Fruit fly (Drosophila melanogaster): ENCODE measurements around the gene for.

for gene

DNA sequence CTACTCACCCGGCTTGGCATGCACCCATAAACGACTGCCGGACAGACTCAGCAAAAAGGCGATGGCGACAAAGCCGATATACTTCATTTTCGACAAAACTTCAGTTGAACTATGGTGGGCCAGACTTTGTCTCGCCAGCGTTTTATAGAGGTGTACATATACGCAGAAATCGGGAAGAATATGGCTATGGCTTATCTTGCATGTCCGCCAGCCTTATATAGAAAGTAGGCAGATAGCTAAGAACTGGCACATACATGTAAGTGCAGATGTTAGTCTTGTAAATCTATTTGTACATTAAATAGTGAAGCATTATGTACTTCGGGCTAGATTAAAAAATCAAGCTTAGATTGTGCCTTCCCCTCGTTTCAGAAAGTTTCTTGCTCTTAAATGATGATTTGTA, 36.3 kb upstream of the for start, which contains the start of gene CG3513:
CG3513 (minus strand) TSS at position 101 of the 400 bp plus-strand sequence.
- TF ChIP-seq Jra (GFP tag; optimal IDR thresholded peaks at IDR 0.05) (no peak), Sp1 (GFP tag; optimal IDR thresholded peaks at IDR 0.05) (no peak), brk (GFP tag; optimal IDR thresholded peaks at IDR 0.05) (no peak), pan (optimal IDR thresholded peaks at IDR 0.05) (no peak), GATAd (GFP tag; optimal IDR thresholded peaks at IDR 0.05) (no peak), woc (GFP tag; optimal IDR thresholded peaks at IDR 0.05) (no peak), CG32264 (GFP tag; optimal IDR thresholded peaks at IDR 0.05) (no peak), CrebA (GFP tag; optimal IDR thresholded peaks at IDR 0.05; ENCODE audit: borderline replicate concordance) (no peak), Vsx2 (GFP tag; optimal IDR thresholded peaks at IDR 0.05; ENCODE audit: partially characterized antibody) (no peak), dmrt93B (GFP tag; optimal IDR thresholded peaks at IDR 0.05) (no peak), Mio (GFP tag; optimal IDR thresholded peaks at IDR 0.05) (no peak), foxo (GFP tag; optimal IDR thresholded peaks at IDR 0.05) (no peak), tai (GFP tag; optimal IDR thresholded peaks at IDR 0.05) (no peak), Hr78 (GFP tag; optimal IDR thresholded peaks at IDR 0.05) (no peak), N (GFP tag; optimal IDR thresholded peaks at IDR 0.05) (no peak), h (GFP tag; optimal IDR thresholded peaks at IDR 0.05) (no peak), Myc (optimal IDR thresholded peaks at IDR 0.05) (no peak), HLH106 (tag; optimal IDR thresholded peaks at IDR 0.05) (no peak), Hr83 (GFP tag; optimal IDR thresholded peaks at IDR 0.05; ENCODE audit: poor library complexity, severe bottlenecking) (no peak), Dif (GFP tag; optimal IDR thresholded peaks at IDR 0.05; ENCODE audit: partially characterized antibody) (no peak)

- TF ChIP-seq Rel (GFP tag; optimal IDR thresholded peaks at IDR 0.05) (no peak), Rel (tag; optimal IDR thresholded peaks at IDR 0.05) (peak; percentile 23), h (GFP tag; optimal IDR thresholded peaks at IDR 0.05) (no peak)
Measured at dm6 chr2L:3692466-3692865, 35.7 kb upstream of the for start, which contains the start of gene CG16704. Gene CG16704 (minus strand): TSS chr2L:3692587.

- TF ChIP-seq dl (GFP tag; optimal IDR thresholded peaks at IDR 0.05; ENCODE audit: insufficient read depth in 1 of 2, partially characterized antibody in 2 of 2) (no peak), HLH106 (tag; optimal IDR thresholded peaks at IDR 0.05) (no peak), tai (GFP tag; optimal IDR thresholded peaks at IDR 0.05) (no peak), foxo (GFP tag; optimal IDR thresholded peaks at IDR 0.05) (no peak), CG9705 (GFP tag; optimal IDR thresholded peaks at IDR 0.05) (no peak), sage (GFP tag; optimal IDR thresholded peaks at IDR 0.05) (no peak)
Measured at dm6 chr2L:3685139-3685851, 28.5 kb upstream of the for start.

- TF ChIP-seq Hr78 (GFP tag; optimal IDR thresholded peaks at IDR 0.05) (no peak), CG32264 (GFP tag; optimal IDR thresholded peaks at IDR 0.05) (no peak), CG9705 (GFP tag; optimal IDR thresholded peaks at IDR 0.05) (no peak), pan (optimal IDR thresholded peaks at IDR 0.05) (no peak), foxo (GFP tag; optimal IDR thresholded peaks at IDR 0.05) (no peak), dsf (GFP tag; optimal IDR thresholded peaks at IDR 0.05; ENCODE audit: borderline replicate concordance) (no peak), jim (GFP tag; optimal IDR thresholded peaks at IDR 0.05) (no peak), HLH106 (tag; optimal IDR thresholded peaks at IDR 0.05) (no peak), ey (GFP tag; optimal IDR thresholded peaks at IDR 0.05) (no peak), CrebA (GFP tag; optimal IDR thresholded peaks at IDR 0.05; ENCODE audit: borderline replicate concordance) (no peak), Abd-B (GFP tag; optimal IDR thresholded peaks at IDR 0.05) (no peak), dmrt93B (GFP tag; optimal IDR thresholded peaks at IDR 0.05) (no peak), Dfd (GFP tag; optimal IDR thresholded peaks at IDR 0.05) (no peak), woc (GFP tag; optimal IDR thresholded peaks at IDR 0.05) (no peak)
Measured at dm6 chr2L:3682489-3682888, 25.7 kb upstream of the for start.

dm6 chr2L:3681338-3681737, 24.6 kb upstream of the for start:
- TF ChIP-seq Jra (GFP tag; optimal IDR thresholded peaks at IDR 0.05), result no peak
- no peak for TF ChIP-seq Rel (GFP tag; optimal IDR thresholded peaks at IDR 0.05)
- no peak for TF ChIP-seq Rel (tag; optimal IDR thresholded peaks at IDR 0.05)
- no peak for TF ChIP-seq br (GFP tag; optimal IDR thresholded peaks at IDR 0.05)
- TF ChIP-seq GATAd (GFP tag; optimal IDR thresholded peaks at IDR 0.05), result no peak
- no peak for TF ChIP-seq Sp1 (GFP tag; optimal IDR thresholded peaks at IDR 0.05)
- no peak for TF ChIP-seq dsf (GFP tag; optimal IDR thresholded peaks at IDR 0.05; ENCODE audit: borderline replicate concordance)
- no peak for TF ChIP-seq tai (GFP tag; optimal IDR thresholded peaks at IDR 0.05)
- TF ChIP-seq usp (GFP tag; optimal IDR thresholded peaks at IDR 0.05), result no peak
- TF ChIP-seq h (GFP tag; optimal IDR thresholded peaks at IDR 0.05), result no peak
- TF ChIP-seq dl (GFP tag; optimal IDR thresholded peaks at IDR 0.05; ENCODE audit: insufficient read depth in 1 of 2, partially characterized antibody in 2 of 2), result no peak
- TF ChIP-seq lola (GFP tag; optimal IDR thresholded peaks at IDR 0.05), result no peak
- TF ChIP-seq pan (optimal IDR thresholded peaks at IDR 0.05), result no peak
- no peak for TF ChIP-seq HLH106 (tag; optimal IDR thresholded peaks at IDR 0.05)
- no peak for TF ChIP-seq Hr83 (GFP tag; optimal IDR thresholded peaks at IDR 0.05; ENCODE audit: poor library complexity, severe bottlenecking)
- no peak for TF ChIP-seq Dfd (GFP tag; optimal IDR thresholded peaks at IDR 0.05)
- TF ChIP-seq Hr78 (GFP tag; optimal IDR thresholded peaks at IDR 0.05), result no peak
- no peak for TF ChIP-seq rgr (GFP tag; optimal IDR thresholded peaks at IDR 0.05)
- TF ChIP-seq Mio (GFP tag; optimal IDR thresholded peaks at IDR 0.05), result no peak
- TF ChIP-seq CG9705 (GFP tag; optimal IDR thresholded peaks at IDR 0.05), result no peak
- TF ChIP-seq fru (GFP tag; optimal IDR thresholded peaks at IDR 0.05), result no peak
